Fruit fly (Drosophila melanogaster) whole organism, embryonic: ENCODE data around the gene gro.

Experiments
- Adf1 ChIP-seq: fragments of 200-800 bp; sonication (Bioruptor generic); IDR thresholded peaks from 2 replicates; pipeline ENCODE4 v1.3.6; 2022; ENCODE audit warnings: missing biosample characterization, missing genetic modification characterization
- Antp ChIP-seq: fragments of 200-800 bp; sonication (Bioruptor generic); optimal IDR thresholded peaks from 3 replicates; lab custom pipeline; 2016; ENCODE audit warnings: missing biosample characterization, missing genetic modification characterization
- CG10431 ChIP-seq: fragments of 200-800 bp; sonication (Bioruptor generic); optimal IDR thresholded peaks from 3 replicates; lab custom pipeline; 2018; ENCODE audit warnings: missing biosample characterization, mild to moderate bottlenecking, missing genetic modification characterization
- CG15514 ChIP-seq: fragments of 200-800 bp; sonication (Bioruptor generic); optimal IDR thresholded peaks from 3 replicates; lab custom pipeline; 2017; ENCODE audit warnings: missing biosample characterization, missing genetic modification characterization, mild to moderate bottlenecking, moderate library complexity, missing genetic modification reagents
- CG17361 ChIP-seq: fragments of 200-800 bp; sonication (Bioruptor generic); IDR thresholded peaks from 3 replicates; pipeline ENCODE4 v1.3.6; 2022; ENCODE audit warnings: missing biosample characterization, missing genetic modification characterization
- CG17612 ChIP-seq: fragments of 200-800 bp; sonication (Bioruptor generic); IDR thresholded peaks from 2 replicates; pipeline ENCODE4 v1.3.6; 2022; ENCODE audit warnings: missing biosample characterization, missing genetic modification characterization
- CG17802 ChIP-seq: fragments of 200-800 bp; sonication (Bioruptor generic); optimal IDR thresholded peaks from 2 replicates; lab custom pipeline; 2018; ENCODE audit warnings: missing biosample characterization, mild to moderate bottlenecking, missing genetic modification characterization, moderate library complexity
- CG18619 ChIP-seq: fragments of 200-800 bp; sonication (Bioruptor generic); optimal IDR thresholded peaks from 3 replicates; lab custom pipeline; 2017; ENCODE audit warnings: missing biosample characterization, mild to moderate bottlenecking, missing genetic modification characterization
- CG2116 ChIP-seq: fragments of 200-800 bp; sonication (Bioruptor generic); optimal IDR thresholded peaks from 3 replicates; lab custom pipeline; 2018; ENCODE audit warnings: missing biosample characterization, mild to moderate bottlenecking, missing genetic modification characterization
- CG30020 ChIP-seq: fragments of 200-800 bp; optimal IDR thresholded peaks from 2 replicates; lab custom pipeline; 2019; ENCODE audit warnings: missing biosample characterization, mild to moderate bottlenecking, missing genetic modification characterization, moderate library complexity
- CG32532 ChIP-seq: fragments of 200-800 bp; sonication (Bioruptor generic); IDR thresholded peaks from 2 replicates; pipeline ENCODE4 v1.3.6; 2022; ENCODE audit warnings: missing biosample characterization, missing genetic modification characterization
- CG4282 ChIP-seq: fragments of 200-800 bp; sonication (Bioruptor generic); optimal IDR thresholded peaks from 2 replicates; lab custom pipeline; 2016; ENCODE audit warnings: missing biosample characterization, missing genetic modification characterization
- CG43689 ChIP-seq: fragments of 200-800 bp; sonication (Bioruptor generic); IDR thresholded peaks from 2 replicates; pipeline ENCODE4 v1.3.6; 2022; ENCODE audit warnings: missing biosample characterization, missing genetic modification characterization
- CG6272 ChIP-seq: fragments of 200-800 bp; sonication (Bioruptor generic); IDR thresholded peaks from 2 replicates; pipeline ENCODE4 v1.3.6; 2022; ENCODE audit warnings: missing biosample characterization, missing genetic modification characterization
- CG6689 ChIP-seq: fragments of 200-800 bp; sonication (Bioruptor generic); IDR thresholded peaks from 2 replicates; pipeline ENCODE4 v1.3.6; 2022; ENCODE audit warnings: missing biosample characterization, missing genetic modification characterization
- CG6813 ChIP-seq: fragments of 200-800 bp; sonication (Bioruptor generic); optimal IDR thresholded peaks from 2 replicates; lab custom pipeline; 2017; ENCODE audit warnings: missing biosample characterization, missing genetic modification characterization, mild to moderate bottlenecking, moderate library complexity, missing genetic modification reagents
- CG7357 ChIP-seq: fragments of 200-800 bp; sonication (Bioruptor generic); IDR thresholded peaks from 3 replicates; pipeline ENCODE4 v1.3.6; 2022; ENCODE audit warnings: missing biosample characterization, missing genetic modification characterization
- CG7556 ChIP-seq: fragments of 200-800 bp; sonication (Bioruptor generic); optimal IDR thresholded peaks from 2 replicates; lab custom pipeline; 2017; ENCODE audit warnings: missing biosample characterization, mild to moderate bottlenecking, missing genetic modification characterization
- Camta ChIP-seq: fragments of 200-800 bp; sonication (Bioruptor generic); optimal IDR thresholded peaks from 2 replicates; lab custom pipeline; 2016; ENCODE audit warnings: missing biosample characterization, missing genetic modification characterization
- Gug ChIP-seq: fragments of 200-800 bp; sonication (Bioruptor generic); IDR thresholded peaks from 4 replicates; pipeline ENCODE4 v1.3.6; 2022; ENCODE audit warnings: missing biosample characterization, missing genetic modification characterization
- Hr78 ChIP-seq, 2 experiments: fragments of 200-800 bp in 1 of 2; fragments of >200 bp in 1 of 2; sonication (Bioruptor generic) in 1 of 2; optimal IDR thresholded peaks; 2 replicates each; lab custom pipeline; 2017 to 2019; ENCODE audit warnings: missing biosample characterization in 2 of 2, missing genetic modification characterization in 2 of 2, mild to moderate bottlenecking in 1 of 2, moderate library complexity in 1 of 2
- Hsf ChIP-seq: fragments of 200-800 bp; sonication (Bioruptor generic); optimal IDR thresholded peaks from 3 replicates; lab custom pipeline; 2016; ENCODE audit warnings: missing biosample characterization, missing genetic modification characterization
- Mad ChIP-seq: fragments of 200-800 bp; sonication (Bioruptor generic); optimal IDR thresholded peaks from 2 replicates; lab custom pipeline; 2016; ENCODE audit warnings: missing biosample characterization, missing genetic modification characterization
- NC2β ChIP-seq: fragments of 200-800 bp; sonication (Bioruptor generic); optimal IDR thresholded peaks from 2 replicates; lab custom pipeline; 2016; ENCODE audit warnings: missing biosample characterization, missing genetic modification characterization
- PHDP ChIP-seq: fragments of 200-800 bp; sonication (Bioruptor generic); optimal IDR thresholded peaks from 3 replicates; lab custom pipeline; 2018; ENCODE audit warnings: missing biosample characterization, mild to moderate bottlenecking, missing genetic modification characterization, moderate library complexity
- Ravus ChIP-seq: fragments of 200-800 bp; sonication (Bioruptor generic); IDR thresholded peaks from 2 replicates; pipeline ENCODE4 v1.3.6; 2022; ENCODE audit warnings: missing biosample characterization, missing genetic modification characterization
- Trl ChIP-seq, 3 experiments: fragments of >200 bp in 2 of 3; fragments of 200-800 bp in 1 of 3; sonication (Bioruptor generic) in 1 of 3; optimal IDR thresholded peaks; 2 replicates in 1 of 3; 3 replicates in 2 of 3; lab custom pipeline; 2016 to 2017; ENCODE audit warnings: missing biosample characterization in 1 of 3, missing genetic modification characterization in 1 of 3
- aop ChIP-seq: fragments of 200-800 bp; sonication (Bioruptor generic); IDR thresholded peaks from 2 replicates; pipeline ENCODE4 v1.3.6; 2022; ENCODE audit warnings: missing biosample characterization, missing genetic modification characterization
- ase ChIP-seq: fragments of 200-800 bp; sonication (Bioruptor generic); IDR thresholded peaks from 3 replicates; pipeline ENCODE4 v1.3.6; 2022; ENCODE audit warnings: missing biosample characterization, missing genetic modification characterization
- bab2 ChIP-seq: fragments of 200-800 bp; sonication (Bioruptor generic); optimal IDR thresholded peaks from 2 replicates; lab custom pipeline; 2016; ENCODE audit warnings: missing biosample characterization, missing genetic modification characterization
- chn ChIP-seq: fragments of 200-800 bp; sonication (Bioruptor generic); optimal IDR thresholded peaks from 2 replicates; lab custom pipeline; 2016; ENCODE audit warnings: missing biosample characterization, missing genetic modification characterization
- crc ChIP-seq: fragments of 200-800 bp; sonication (Bioruptor generic); optimal IDR thresholded peaks from 2 replicates; lab custom pipeline; 2016; ENCODE audit warnings: missing biosample characterization, missing genetic modification characterization
- en ChIP-seq: fragments of 200-800 bp; sonication (Bioruptor generic); optimal IDR thresholded peaks from 2 replicates; lab custom pipeline; 2016; ENCODE audit warnings: missing biosample characterization, missing genetic modification characterization
- gfzf ChIP-seq: fragments of 200-800 bp; sonication (Bioruptor generic); optimal IDR thresholded peaks from 2 replicates; lab custom pipeline; 2016; ENCODE audit warnings: missing biosample characterization, mild to moderate bottlenecking, missing genetic modification characterization, moderate library complexity
- hb ChIP-seq: fragments of 200-800 bp; sonication (Bioruptor generic); IDR thresholded peaks from 3 replicates; pipeline ENCODE4 v1.3.6; 2022; ENCODE audit warnings: missing biosample characterization, missing genetic modification characterization; ENCODE audit not compliant: partially characterized antibody
- jing ChIP-seq: fragments of 200-800 bp; sonication (Bioruptor generic); optimal IDR thresholded peaks from 2 replicates; lab custom pipeline; 2018; ENCODE audit warnings: missing biosample characterization, mild to moderate bottlenecking, missing genetic modification characterization
- kni ChIP-seq: fragments of 200-800 bp; sonication (Bioruptor generic); optimal IDR thresholded peaks from 3 replicates; lab custom pipeline; 2017; ENCODE audit warnings: mild to moderate bottlenecking, missing biosample characterization, missing genetic modification reagents, missing genetic modification characterization
- nau ChIP-seq: fragments of 200-800 bp; sonication (Bioruptor generic); optimal IDR thresholded peaks from 3 replicates; lab custom pipeline; 2017; ENCODE audit warnings: missing biosample characterization, mild to moderate bottlenecking, missing genetic modification characterization, missing genetic modification reagents
- nmo ChIP-seq: fragments of 200-800 bp; sonication (Bioruptor generic); optimal IDR thresholded peaks from 2 replicates; lab custom pipeline; 2018; ENCODE audit warnings: missing biosample characterization, mild to moderate bottlenecking, missing genetic modification characterization, moderate library complexity
- pan ChIP-seq, 4 experiments: fragments of >200 bp in 3 of 4; fragments of 200-800 bp in 1 of 4; sonication (Bioruptor generic) in 1 of 4; optimal IDR thresholded peaks in 3 of 4; IDR thresholded peaks in 1 of 4; 2 replicates each; pipeline versions ENCODE4 v1.3.6 to Lab custom; 2017 to 2022; ENCODE audit warnings: missing biosample characterization in 2 of 4, missing genetic modification characterization in 2 of 4, mixed read lengths in 1 of 4
- pnt ChIP-seq: fragments of 200-800 bp; sonication (Bioruptor generic); optimal IDR thresholded peaks from 3 replicates; lab custom pipeline; 2016; ENCODE audit warnings: missing biosample characterization, missing genetic modification characterization
- pum ChIP-seq: fragments of 200-800 bp; sonication (Bioruptor generic); optimal IDR thresholded peaks from 2 replicates; lab custom pipeline; 2016; ENCODE audit warnings: missing biosample characterization, missing genetic modification characterization
- rib ChIP-seq: fragments of 200-800 bp; sonication (Bioruptor generic); IDR thresholded peaks from 2 replicates; pipeline ENCODE4 v1.3.6; 2022; ENCODE audit warnings: missing biosample characterization, missing genetic modification characterization
- seq ChIP-seq: fragments of 200-800 bp; sonication (Bioruptor generic); IDR thresholded peaks from 2 replicates; pipeline ENCODE4 v1.3.6; 2022; ENCODE audit warnings: missing biosample characterization, missing genetic modification characterization
- slp2 ChIP-seq: fragments of 200-800 bp; sonication (Bioruptor generic); optimal IDR thresholded peaks from 2 replicates; lab custom pipeline; 2016; ENCODE audit warnings: missing biosample characterization, missing genetic modification characterization
- sr ChIP-seq: fragments of 200-800 bp; sonication (Bioruptor generic); IDR thresholded peaks from 3 replicates; pipeline ENCODE4 v1.3.6; 2022; ENCODE audit warnings: missing biosample characterization, missing genetic modification characterization
- tio ChIP-seq: fragments of 200-800 bp; sonication (Bioruptor generic); optimal IDR thresholded peaks from 2 replicates; lab custom pipeline; 2017; ENCODE audit warnings: missing biosample characterization, missing genetic modification characterization, inconsistent platforms
- twi ChIP-seq: fragments of 200-800 bp; optimal IDR thresholded peaks from 2 replicates; lab custom pipeline; 2019; ENCODE audit warnings: missing biosample characterization, mild to moderate bottlenecking, missing genetic modification characterization, moderate library complexity
- vnd ChIP-seq: fragments of 200-800 bp; sonication (Bioruptor generic); IDR thresholded peaks from 3 replicates; pipeline ENCODE4 v1.3.6; 2022; ENCODE audit warnings: missing biosample characterization, missing genetic modification characterization; ENCODE audit not compliant: partially characterized antibody
- z ChIP-seq: fragments of 200-800 bp; sonication (Bioruptor generic); IDR thresholded peaks from 3 replicates; pipeline ENCODE4 v1.3.6; 2022; ENCODE audit warnings: missing biosample characterization, missing genetic modification characterization

Gene gro

dm6 chr3R:26055214-26055632 lies 13.7 kb downstream of the gro start, which contains the start of gene Cmpk (continued):
- TF ChIP-seq CG4282 (GFP tag; lab: Kevin White, UChicago): peak; percentile 19
- TF ChIP-seq Hsf (GFP tag; lab: Kevin White, UChicago): peak; percentile 54
- TF ChIP-seq slp2 (GFP tag; lab: Kevin White, UChicago): no peak
- TF ChIP-seq Gug: 0 out of 4 replicates have a peak, but pooled peaks have one; percentile 6
- no peak for TF ChIP-seq CG43689
- TF ChIP-seq pnt (GFP tag; lab: Kevin White, UChicago): no peak
- TF ChIP-seq nau (GFP tag; lab: Kevin White, UChicago): no peak
- peak; percentile 9 for TF ChIP-seq en (GFP tag; lab: Kevin White, UChicago)
- TF ChIP-seq gfzf (GFP tag; lab: Kevin White, UChicago): peak; percentile 2
- TF ChIP-seq Mad (GFP tag; lab: Kevin White, UChicago): peak; percentile 27
- TF ChIP-seq CG2116: peak; percentile 68
- TF ChIP-seq aop (GFP tag; lab: Robert Waterston, UW): peak; percentile 85; the same call in 1 of the 2 replicates
- peak; percentile 24 for TF ChIP-seq crc (GFP tag; lab: Kevin White, UChicago)
- 0 out of 2 replicates have a peak, but pooled peaks have one; percentile 31 for TF ChIP-seq seq
- peak; percentile 77 for TF ChIP-seq CG10431 (GFP tag; lab: Kevin White, UChicago)
- peak; percentile 70 for TF ChIP-seq CG17802 (tag; lab: Kevin White, UChicago)
- no peak for TF ChIP-seq jing (GFP tag; lab: Kevin White, UChicago)
- TF ChIP-seq PHDP (tag; lab: Kevin White, UChicago): peak; percentile 63
- TF ChIP-seq sr (GFP tag; lab: Robert Waterston, UW): peak; percentile 66; the same call in 2 of the 3 replicates
- peak; percentile 11; the same call in 1 of the 3 replicates for TF ChIP-seq CG7357 (GFP tag; lab: Robert Waterston, UW)
- TF ChIP-seq Camta (GFP tag; lab: Kevin White, UChicago): no peak
- no peak for TF ChIP-seq Hr78 (GFP tag; optimal IDR thresholded peaks at IDR 0.05; lab: Kevin White, UChicago)
- TF ChIP-seq Antp (GFP tag; lab: Kevin White, UChicago): peak; percentile 28
- no peak for TF ChIP-seq hb (GFP tag; lab: Robert Waterston, UW)
- no peak for TF ChIP-seq pum (GFP tag; lab: Kevin White, UChicago)
- TF ChIP-seq CG17612 (GFP tag; lab: Robert Waterston, UW): no peak
- TF ChIP-seq pan (optimal IDR thresholded peaks at IDR 0.05; lab: Kevin White, UChicago): no peak
- TF ChIP-seq pan (GFP tag; optimal IDR thresholded peaks at IDR 0.05 in 1 of 2, IDR thresholded peaks at IDR 0.05 in 1 of 2): peak in 1 of 2 experiments; percentile 50
- TF ChIP-seq rib: no peak
- TF ChIP-seq vnd (GFP tag; lab: Robert Waterston, UW): no peak
- peak; percentile 52 for TF ChIP-seq Adf1 (GFP tag; lab: Robert Waterston, UW)
- TF ChIP-seq Ravus (GFP tag; lab: Robert Waterston, UW): no peak
- TF ChIP-seq CG6689: peak; percentile 99
- TF ChIP-seq CG6272 (GFP tag; lab: Robert Waterston, UW): peak; percentile 19; the same call in 1 of the 2 replicates
- TF ChIP-seq tio: no peak
- TF ChIP-seq z (GFP tag; lab: Robert Waterston, UW): 0 out of 3 replicates have a peak, but pooled peaks have one; percentile 29
- TF ChIP-seq CG30020: no peak
- peak; percentile 56; the same call in 1 of the 3 replicates for TF ChIP-seq CG17361 (GFP tag; lab: Robert Waterston, UW)
- peak; percentile 47 for TF ChIP-seq twi (tag; lab: Kevin White, UChicago)
- peak; percentile 31 for TF ChIP-seq NC2β
- TF ChIP-seq CG7556 (GFP tag; lab: Kevin White, UChicago): peak; percentile 2
- peak; percentile 83 for TF ChIP-seq kni (GFP tag; lab: Kevin White, UChicago)
- peak; percentile 12 for TF ChIP-seq bab2
- TF ChIP-seq CG6813 (GFP tag; lab: Kevin White, UChicago): peak; percentile 82
- peak; percentile 43; the same call in 2 of the 3 replicates for TF ChIP-seq ase (GFP tag; lab: Robert Waterston, UW)
- peak; percentile 69 for TF ChIP-seq CG32532
- TF ChIP-seq nmo (GFP tag; lab: Kevin White, UChicago): peak; percentile 43
- peak; percentile 81 for TF ChIP-seq CG15514 (GFP tag; lab: Kevin White, UChicago)
- peak; percentile 84 for TF ChIP-seq CG18619 (GFP tag; lab: Kevin White, UChicago)
- no peak for TF ChIP-seq Trl (optimal IDR thresholded peaks at IDR 0.05; lab: Kevin White, UChicago)
- TF ChIP-seq Trl (GFP tag; optimal IDR thresholded peaks at IDR 0.05; lab: Kevin White, UChicago): peak; percentile 27
- peak; percentile 14 for TF ChIP-seq chn (GFP tag; lab: Kevin White, UChicago)
